Worm (Caenorhabditis elegans): ENCODE results near the gene allo-1.

- TF ChIP-seq zag-1 (tag; optimal IDR thresholded peaks at IDR 0.05) (no peak), dpl-1 (GFP tag; optimal IDR thresholded peaks at IDR 0.05) (no peak), daf-8 (GFP tag; IDR thresholded peaks at IDR 0.05) (no peak), unc-62 (GFP tag; optimal IDR thresholded peaks at IDR 0.05 in 1 of 2) (no peak), unc-62 (tag; optimal IDR thresholded peaks at IDR 0.05) (no peak), lin-39 (tag; optimal IDR thresholded peaks at IDR 0.05) (no peak), nhr-76 (tag; optimal IDR thresholded peaks at IDR 0.05) (no peak), fkh-10 (GFP tag; optimal IDR thresholded peaks at IDR 0.05) (no peak), nhr-77 (tag; optimal IDR thresholded peaks at IDR 0.05) (no peak), nhr-11 (tag; optimal IDR thresholded peaks at IDR 0.05) (no peak), snpc-4 (tag; optimal IDR thresholded peaks at IDR 0.05) (no peak), mdl-1 (tag; optimal IDR thresholded peaks at IDR 0.05) (no peak), aha-1 (tag) (no peak)
Measured at ce11 chrIV:10661760-10662159, 35.1 kb downstream of the allo-1 start, which contains the start of gene fmo-1.
